Fruit fly (Drosophila melanogaster): Measurements from ENCODE around the gene Ibf2.

DNA sequence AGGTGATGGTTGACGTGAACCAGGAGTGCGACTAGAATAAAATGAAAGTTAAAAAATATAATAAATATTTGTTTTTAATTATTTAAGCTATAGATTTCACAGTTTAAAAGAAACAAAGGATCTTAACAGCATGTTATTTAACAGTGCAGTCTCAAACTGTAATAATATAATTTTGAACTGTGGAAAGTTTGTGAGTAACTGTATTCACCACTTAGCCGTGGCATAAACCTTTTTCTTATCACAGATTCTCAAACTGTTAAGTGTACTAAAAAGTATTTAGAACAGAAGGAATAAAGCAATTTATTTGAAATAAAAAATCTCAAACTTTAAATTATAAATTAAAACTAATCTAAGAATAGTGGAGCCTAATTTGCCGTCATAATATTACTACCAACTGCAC lies 44.1 kb downstream of the Ibf2 start:
- TF ChIP-seq rn (GFP tag; IDR thresholded peaks at IDR 0.05), result no peak
- no peak for TF ChIP-seq EcR (GFP tag; optimal IDR thresholded peaks at IDR 0.05)
- no peak for TF ChIP-seq fd96Ca (GFP tag; IDR thresholded peaks at IDR 0.05)
- TF ChIP-seq CG34367 (tag; optimal IDR thresholded peaks at IDR 0.05), result no peak
- no peak for TF ChIP-seq gl (tag; optimal IDR thresholded peaks at IDR 0.05)
- TF ChIP-seq CG14655 (GFP tag; optimal IDR thresholded peaks at IDR 0.05), result no peak
- TF ChIP-seq Pif1B (GFP tag; optimal IDR thresholded peaks at IDR 0.05), result no peak
- no peak for TF ChIP-seq CG17806 (tag; optimal IDR thresholded peaks at IDR 0.05)
- TF ChIP-seq Ets98B (GFP tag; IDR thresholded peaks at IDR 0.05), result no peak
- no peak for TF ChIP-seq Pif1A (GFP tag; optimal IDR thresholded peaks at IDR 0.05)

Data from whole organism, pupa.